Worm (Caenorhabditis elegans) whole organism, young adult: Measurements from ENCODE around the gene cdh-9.

Source experiments
- B0035.1 ChIP-seq: sonication (generic microtip); optimal IDR thresholded peaks from 2 replicates; lab custom pipeline; 2016; ENCODE audit warnings: missing genetic modification characterization, mild to moderate bottlenecking, missing compliant biosample characterization, missing genotype, missing genetic modification reagents
- B0336.3 ChIP-seq: fragments of 200-800 bp; sonication (Bioruptor generic); IDR thresholded peaks from 2 replicates; pipeline ENCODE4 v1.3.6; 2022; ENCODE audit warnings: missing genetic modification characterization, missing compliant biosample characterization
- F10E7.11 ChIP-seq: sonication (generic microtip); optimal IDR thresholded peaks from 2 replicates; lab custom pipeline; 2017; ENCODE audit warnings: mild to moderate bottlenecking, missing genetic modification characterization, moderate library complexity, missing compliant biosample characterization
- F23B12.7 ChIP-seq: sonication (generic microtip); optimal IDR thresholded peaks from 2 replicates; lab custom pipeline; 2017; ENCODE audit warnings: missing genetic modification characterization, mild to moderate bottlenecking, missing compliant biosample characterization, antibody characterized with exemption, moderate library complexity; ENCODE audit not compliant: insufficient read depth
- F37B4.10 ChIP-seq: fragments of 200-800 bp; sonication (Bioruptor generic); IDR thresholded peaks from 2 replicates; pipeline ENCODE4 v1.3.6; 2022; ENCODE audit warnings: missing genetic modification characterization, missing compliant biosample characterization
- F52B5.7 ChIP-seq: sonication (generic microtip); optimal IDR thresholded peaks from 2 replicates; lab custom pipeline; 2016; ENCODE audit warnings: mild to moderate bottlenecking, missing genetic modification characterization, missing compliant biosample characterization
- T07F8.4 ChIP-seq: sonication (generic microtip); optimal IDR thresholded peaks from 2 replicates; lab custom pipeline; 2016; ENCODE audit warnings: mild to moderate bottlenecking, missing genetic modification characterization, moderate library complexity, missing compliant biosample characterization
- Y53G8AR.9 ChIP-seq: fragments of 200-800 bp; sonication (Bioruptor generic); conservative IDR thresholded peaks from 2 replicates; pipeline ENCODE4 v1.3.6; 2022; ENCODE audit warnings: missing genetic modification reagents, missing genetic modification characterization, missing compliant biosample characterization
- Y79H2A.3 ChIP-seq: fragments of 200-800 bp; sonication (Bioruptor generic); conservative IDR thresholded peaks from 2 replicates; pipeline ENCODE4 v1.3.6; 2022; ENCODE audit warnings: missing genetic modification reagents, missing genetic modification characterization, missing compliant biosample characterization
- ama-1 ChIP-seq, 3 experiments: fragments of 150-350 bp in 1 of 3; sonication (generic microtip) in 2 of 3; optimal IDR thresholded peaks; 2 replicates each; lab custom pipeline; 2014 to 2018; ENCODE audit warnings: missing biosample characterization in 2 of 3, missing genetic modification characterization in 2 of 3, missing genetic modification reagents in 2 of 3
- aptf-3 ChIP-seq: fragments of 200-800 bp; sonication (Bioruptor generic); IDR thresholded peaks from 2 replicates; pipeline ENCODE4 v1.3.6; 2022; ENCODE audit warnings: missing genetic modification characterization, missing compliant biosample characterization
- athp-1 ChIP-seq: sonication (generic microtip); optimal IDR thresholded peaks from 2 replicates; lab custom pipeline; 2017; ENCODE audit warnings: mild to moderate bottlenecking, missing genetic modification characterization, missing compliant biosample characterization
- attf-3 ChIP-seq: fragments of 200-800 bp; sonication (Bioruptor generic); conservative IDR thresholded peaks from 2 replicates; pipeline ENCODE4 v1.3.6; 2022; ENCODE audit warnings: missing genetic modification reagents, missing genetic modification characterization, missing compliant biosample characterization
- attf-5 ChIP-seq: fragments of 200-800 bp; sonication (Bioruptor generic); optimal IDR thresholded peaks from 2 replicates; lab custom pipeline; 2018; ENCODE audit warnings: mild to moderate bottlenecking, missing genetic modification characterization, missing compliant biosample characterization
- bed-1 ChIP-seq: fragments of 200-800 bp; sonication (Bioruptor generic); IDR thresholded peaks from 2 replicates; pipeline ENCODE4 v1.3.6; 2022; ENCODE audit warnings: missing genetic modification reagents, missing genetic modification characterization, missing compliant biosample characterization
- bed-2 ChIP-seq: fragments of 200-800 bp; sonication (Bioruptor generic); IDR thresholded peaks from 2 replicates; pipeline ENCODE4 v1.3.6; 2022; ENCODE audit warnings: missing genetic modification reagents, missing genetic modification characterization, missing compliant biosample characterization
- ccch-3 ChIP-seq: fragments of 200-800 bp; sonication (Bioruptor generic); optimal IDR thresholded peaks from 2 replicates; lab custom pipeline; 2018; ENCODE audit warnings: mild to moderate bottlenecking, missing genetic modification characterization, missing compliant biosample characterization
- ceh-79 ChIP-seq: sonication (generic microtip); optimal IDR thresholded peaks from 2 replicates; lab custom pipeline; 2017; ENCODE audit warnings: mild to moderate bottlenecking, missing genetic modification characterization, missing compliant biosample characterization
- ceh-91 ChIP-seq: fragments of 200-800 bp; sonication (Bioruptor generic); IDR thresholded peaks from 2 replicates; pipeline ENCODE4 v1.3.6; 2022; ENCODE audit warnings: missing genetic modification reagents, missing genetic modification characterization, missing compliant biosample characterization
- dox-1 ChIP-seq: fragments of 200-800 bp; sonication (Bioruptor generic); IDR thresholded peaks from 2 replicates; pipeline ENCODE4 v1.3.6; 2022; ENCODE audit warnings: missing genetic modification reagents, missing genetic modification characterization, missing compliant biosample characterization
- egl-18 ChIP-seq: fragments of 200-800 bp; sonication (Bioruptor generic); IDR thresholded peaks from 2 replicates; pipeline ENCODE4 v1.3.6; 2022; ENCODE audit warnings: missing genetic modification reagents, missing genetic modification characterization, missing compliant biosample characterization
- egl-44 ChIP-seq: fragments of 200-800 bp; sonication (Bioruptor generic); IDR thresholded peaks from 2 replicates; pipeline ENCODE4 v1.3.6; 2022; ENCODE audit warnings: missing genetic modification reagents, missing genetic modification characterization, missing compliant biosample characterization
- ekl-4 ChIP-seq: fragments of 200-800 bp; sonication (Bioruptor generic); IDR thresholded peaks from 2 replicates; pipeline ENCODE4 v1.3.6; 2022; ENCODE audit warnings: missing genetic modification reagents, missing genetic modification characterization, missing compliant biosample characterization
- ets-4 ChIP-seq: fragments of 200-800 bp; sonication (Bioruptor generic); optimal IDR thresholded peaks from 2 replicates; lab custom pipeline; 2018; ENCODE audit warnings: mild to moderate bottlenecking, missing genetic modification characterization, missing compliant biosample characterization
- gei-17 ChIP-seq: fragments of 200-800 bp; sonication (Bioruptor generic); optimal IDR thresholded peaks from 2 replicates; lab custom pipeline; 2018; ENCODE audit warnings: mild to moderate bottlenecking, missing genetic modification characterization, missing compliant biosample characterization
- hlh-26 ChIP-seq: fragments of 200-800 bp; sonication (Bioruptor generic); conservative IDR thresholded peaks from 2 replicates; pipeline ENCODE4 v1.3.6; 2022; ENCODE audit warnings: missing genetic modification reagents, missing genetic modification characterization, missing compliant biosample characterization
- lin-35 ChIP-seq, 3 experiments: fragments of 150-350 bp in 2 of 3; sonication (generic microtip) in 1 of 3; optimal IDR thresholded peaks; 2 replicates each; lab custom pipeline; 2014 to 2018; ENCODE audit warnings: missing biosample characterization in 3 of 3, missing genetic modification characterization in 3 of 3, missing genetic modification reagents in 3 of 3
- lir-1 ChIP-seq: fragments of 200-800 bp; sonication (Bioruptor generic); conservative IDR thresholded peaks from 2 replicates; pipeline ENCODE4 v1.3.6; 2022; ENCODE audit warnings: missing genetic modification reagents, missing genetic modification characterization, missing compliant biosample characterization
- lsl-1 ChIP-seq: fragments of 200-800 bp; sonication (Bioruptor generic); optimal IDR thresholded peaks from 2 replicates; lab custom pipeline; 2018; ENCODE audit warnings: mild to moderate bottlenecking, missing genetic modification characterization, moderate library complexity, missing compliant biosample characterization
- lsy-27 ChIP-seq: sonication (generic microtip); optimal IDR thresholded peaks from 2 replicates; lab custom pipeline; 2017; ENCODE audit warnings: missing genetic modification characterization, mild to moderate bottlenecking, missing compliant biosample characterization, antibody characterized with exemption, missing genotype, borderline replicate concordance; ENCODE audit not compliant: insufficient read depth
- madf-8 ChIP-seq: fragments of 200-800 bp; sonication (Bioruptor generic); conservative IDR thresholded peaks from 2 replicates; pipeline ENCODE4 v1.3.6; 2022; ENCODE audit warnings: missing genetic modification reagents, missing genetic modification characterization, missing compliant biosample characterization
- mcd-1 ChIP-seq: fragments of 200-800 bp; sonication (Bioruptor generic); IDR thresholded peaks from 2 replicates; pipeline ENCODE4 v1.3.6; 2022; ENCODE audit warnings: missing genetic modification reagents, missing genetic modification characterization, missing compliant biosample characterization
- mel-28 ChIP-seq: sonication (generic microtip); optimal IDR thresholded peaks from 2 replicates; lab custom pipeline; 2016; ENCODE audit warnings: borderline replicate concordance, mild to moderate bottlenecking, missing genetic modification characterization, missing compliant biosample characterization
- mes-4 ChIP-seq: sonication (generic microtip); optimal IDR thresholded peaks from 2 replicates; lab custom pipeline; 2016; ENCODE audit warnings: missing genotype, missing genetic modification characterization, missing compliant biosample characterization
- nhr-80 ChIP-seq: sonication (generic microtip); optimal IDR thresholded peaks from 2 replicates; lab custom pipeline; 2016; ENCODE audit warnings: missing genetic modification characterization, missing compliant biosample characterization
- nhr-90 ChIP-seq: sonication (generic microtip); optimal IDR thresholded peaks from 2 replicates; lab custom pipeline; 2016; ENCODE audit warnings: missing genotype, mild to moderate bottlenecking, missing genetic modification characterization, missing compliant biosample characterization
- pbrm-1 ChIP-seq: fragments of 200-800 bp; sonication (Bioruptor generic); IDR thresholded peaks from 2 replicates; pipeline ENCODE4 v1.3.6; 2022; ENCODE audit warnings: missing genetic modification reagents, missing genetic modification characterization, missing compliant biosample characterization
- rcor-1 ChIP-seq: fragments of 200-800 bp; sonication (Bioruptor generic); IDR thresholded peaks from 2 replicates; pipeline ENCODE4 v1.3.6; 2022; ENCODE audit warnings: missing genetic modification reagents, missing genetic modification characterization, missing compliant biosample characterization
- repo-1 ChIP-seq: sonication (generic microtip); optimal IDR thresholded peaks from 2 replicates; lab custom pipeline; 2017; ENCODE audit warnings: mild to moderate bottlenecking, missing genetic modification characterization, missing compliant biosample characterization
- sdz-38 ChIP-seq: sonication (generic microtip); optimal IDR thresholded peaks from 2 replicates; lab custom pipeline; 2016; ENCODE audit warnings: missing genotype, missing genetic modification characterization, missing compliant biosample characterization
- snpc-4 ChIP-seq, 5 experiments: fragments of 150-350 bp in 1 of 5; sonication (generic microtip) in 4 of 5; optimal IDR thresholded peaks; 2 replicates each; lab custom pipeline; 2014 to 2018; ENCODE audit warnings: missing genetic modification characterization in 5 of 5, missing biosample characterization in 3 of 5, antibody characterized with exemption in 2 of 5, mild to moderate bottlenecking in 2 of 5, missing compliant biosample characterization in 2 of 5, missing genotype in 2 of 5, moderate library complexity in 2 of 5, missing genetic modification reagents in 1 of 5
- sptf-2 ChIP-seq: fragments of 200-800 bp; sonication (Bioruptor generic); optimal IDR thresholded peaks from 2 replicates; lab custom pipeline; 2018; ENCODE audit warnings: mild to moderate bottlenecking, missing genetic modification characterization, missing compliant biosample characterization
- unc-130 ChIP-seq: sonication (generic microtip); optimal IDR thresholded peaks from 2 replicates; lab custom pipeline; 2016; ENCODE audit warnings: missing genetic modification reagents, missing genetic modification characterization, missing compliant biosample characterization
- unc-62 ChIP-seq: fragments of 150-350 bp; optimal IDR thresholded peaks from 2 replicates; lab custom pipeline; 2014; ENCODE audit warnings: missing biosample characterization, missing genetic modification reagents, missing genetic modification characterization
- ztf-18 ChIP-seq: sonication (generic microtip); optimal IDR thresholded peaks from 2 replicates; lab custom pipeline; 2016; ENCODE audit warnings: missing genotype, mild to moderate bottlenecking, missing genetic modification characterization, missing compliant biosample characterization
- ztf-22 ChIP-seq: fragments of 200-800 bp; sonication (Bioruptor generic); optimal IDR thresholded peaks from 2 replicates; lab custom pipeline; 2018; ENCODE audit warnings: mild to moderate bottlenecking, missing genetic modification characterization, moderate library complexity, missing compliant biosample characterization
- ztf-25 ChIP-seq: fragments of 200-800 bp; sonication (Bioruptor generic); IDR thresholded peaks from 2 replicates; pipeline ENCODE4 v1.3.6; 2022; ENCODE audit warnings: missing genetic modification reagents, missing genetic modification characterization, missing compliant biosample characterization
- ztf-3 ChIP-seq: fragments of 200-800 bp; sonication (Bioruptor generic); optimal IDR thresholded peaks from 2 replicates; lab custom pipeline; 2018; ENCODE audit warnings: mild to moderate bottlenecking, missing genetic modification characterization, missing compliant biosample characterization

Gene cdh-9

DNA sequence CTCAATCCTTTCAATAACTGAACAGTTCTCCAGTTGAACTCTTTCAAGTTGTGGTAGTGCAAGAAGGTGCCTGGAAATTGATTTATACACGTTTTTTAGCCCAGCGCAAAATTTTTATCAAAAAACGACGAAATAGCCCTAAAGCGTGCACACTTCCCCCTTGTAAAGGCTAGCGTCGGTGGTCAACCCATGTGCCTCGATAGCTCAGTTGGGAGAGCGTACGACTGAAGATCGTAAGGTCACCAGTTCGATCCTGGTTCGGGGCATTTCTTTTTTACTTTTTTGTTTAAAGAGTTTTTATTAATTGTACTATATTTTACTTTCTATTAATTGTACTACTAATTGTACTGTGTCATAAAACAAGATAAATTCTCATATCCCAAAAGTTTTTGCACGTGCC is 43.7 kb upstream of the cdh-9 start (continued):
- TF ChIP-seq ama-1 (optimal IDR thresholded peaks at IDR 0.05; lab: Kevin White, UChicago) (no peak), ama-1 (GFP tag; optimal IDR thresholded peaks at IDR 0.05; lab: Kevin White, UChicago) (no peak), dox-1 (GFP tag; lab: Robert Waterston, UW) (peak; percentile 69), ekl-4 (GFP tag; lab: Robert Waterston, UW) (no peak), F10E7.11 (tag; lab: Kevin White, UChicago) (no peak), nhr-80 (tag; lab: Kevin White, UChicago) (no peak), T07F8.4 (no peak), snpc-4 (GFP tag; optimal IDR thresholded peaks at IDR 0.05; lab: Kevin White, UChicago) (peak; percentile 42), snpc-4 (tag; optimal IDR thresholded peaks at IDR 0.05; lab: Kevin White, UChicago) (peak in 2 of 4 experiments; percentile 40 to 74), ztf-22 (no peak), Y79H2A.3 (GFP tag; lab: Robert Waterston, UW) (no peak), rcor-1 (GFP tag; lab: Robert Waterston, UW) (peak; percentile 18; the same call in 1 of the 2 replicates), ccch-3 (GFP tag; lab: Kevin White, UChicago) (no peak), B0336.3 (GFP tag; lab: Robert Waterston, UW) (no peak), hlh-26 (no peak), pbrm-1 (peak; percentile 67; the same call in 1 of the 2 replicates), mel-28 (tag; lab: Kevin White, UChicago) (no peak), attf-5 (GFP tag; lab: Kevin White, UChicago) (no peak), lsy-27 (no peak), B0035.1 (tag; lab: Kevin White, UChicago) (no peak), ceh-79 (no peak), sdz-38 (tag; lab: Kevin White, UChicago) (no peak), aptf-3 (GFP tag; lab: Robert Waterston, UW) (no peak), ets-4 (GFP tag; lab: Kevin White, UChicago) (no peak), gei-17 (no peak), repo-1 (tag; lab: Kevin White, UChicago) (peak; percentile 49), ztf-25 (0 out of 2 replicates have a peak, but pooled peaks have one; percentile 68), egl-18 (GFP tag; lab: Robert Waterston, UW) (no peak), mes-4 (no peak), sptf-2 (GFP tag; lab: Kevin White, UChicago) (no peak), bed-1 (GFP tag; lab: Robert Waterston, UW) (no peak), unc-62 (GFP tag; lab: Kevin White, UChicago) (no peak), athp-1 (no peak), unc-130 (GFP tag; lab: Kevin White, UChicago) (no peak), bed-2 (GFP tag; lab: Robert Waterston, UW) (no peak), lir-1 (GFP tag; lab: Robert Waterston, UW) (peak; percentile 38; the same call in 1 of the 2 replicates), F52B5.7 (no peak), F23B12.7 (tag; lab: Kevin White, UChicago) (peak; percentile 54), Y53G8AR.9 (peak; percentile 53; the same call in 1 of the 2 replicates), ceh-91 (GFP tag; lab: Robert Waterston, UW) (no peak), lin-35 (GFP tag; optimal IDR thresholded peaks at IDR 0.05; lab: Kevin White, UChicago) (no peak), lsl-1 (GFP tag; lab: Kevin White, UChicago) (no peak), F37B4.10 (GFP tag; lab: Robert Waterston, UW) (no peak), attf-3 (GFP tag; lab: Robert Waterston, UW) (no peak), ztf-18 (tag; lab: Kevin White, UChicago) (peak; percentile 25), ztf-3 (no peak), mcd-1 (no peak), egl-44 (GFP tag; lab: Robert Waterston, UW) (no peak), nhr-90 (tag; lab: Kevin White, UChicago) (peak; percentile 10), madf-8 (no peak)
